Worm (Caenorhabditis elegans) whole organism, L4 larva: Measurements from ENCODE around the gene dgn-1.
A peak's percentile ranks its signal among the peaks of the same experiment; 100 is the strongest.

Source experiments
- F49E8.2 ChIP-seq: sonication (generic microtip); optimal IDR thresholded peaks from 2 replicates; lab custom pipeline; 2016; ENCODE audit warnings: missing compliant biosample characterization, mild to moderate bottlenecking, missing genetic modification characterization, borderline replicate concordance
- R02D3.7 ChIP-seq: fragments of 150-350 bp; sonication (generic microtip); optimal IDR thresholded peaks from 3 replicates; lab custom pipeline; 2014; ENCODE audit warnings: missing biosample characterization, missing genetic modification characterization
- T20F7.1 ChIP-seq: fragments of 200-800 bp; sonication (Bioruptor generic); optimal IDR thresholded peaks from 2 replicates; lab custom pipeline; 2018; ENCODE audit warnings: mild to moderate bottlenecking, missing genetic modification characterization, missing compliant biosample characterization
- Y105C5A.15 ChIP-seq: fragments of 200-800 bp; sonication (Bioruptor generic); IDR thresholded peaks from 2 replicates; pipeline ENCODE4 v1.3.6; 2022; ENCODE audit warnings: missing genetic modification characterization, missing compliant biosample characterization
- Y48G9A.11 ChIP-seq: fragments of 200-800 bp; sonication (Bioruptor generic); IDR thresholded peaks from 2 replicates; pipeline ENCODE4 v1.3.6; 2022; ENCODE audit warnings: missing genetic modification reagents, missing genetic modification characterization, missing compliant biosample characterization
- ZK337.2 ChIP-seq: fragments of 200-800 bp; sonication (Bioruptor generic); IDR thresholded peaks from 2 replicates; pipeline ENCODE4 v1.3.6; 2022; ENCODE audit warnings: missing genetic modification reagents, missing genetic modification characterization, missing compliant biosample characterization
- aha-1 ChIP-seq: fragments of 150-350 bp; peaks from one replicate; lab custom pipeline; 2014; ENCODE audit warnings: missing biosample characterization, missing genetic modification characterization
- aly-2 ChIP-seq: sonication (generic microtip); optimal IDR thresholded peaks from 2 replicates; lab custom pipeline; 2018; ENCODE audit warnings: missing biosample characterization, missing genetic modification characterization
- attf-4 ChIP-seq: sonication (generic microtip); optimal IDR thresholded peaks from 3 replicates; lab custom pipeline; 2017; ENCODE audit warnings: missing biosample characterization, missing genetic modification characterization
- ceh-20 ChIP-seq: fragments of 200-800 bp; sonication (Bioruptor generic); IDR thresholded peaks from 2 replicates; pipeline ENCODE4 v1.3.6; 2022; ENCODE audit warnings: missing genetic modification reagents, missing genetic modification characterization, missing compliant biosample characterization
- ceh-28 ChIP-seq: fragments of 150-350 bp; optimal IDR thresholded peaks from 2 replicates; lab custom pipeline; 2014; ENCODE audit warnings: missing biosample characterization, missing genetic modification reagents, missing genetic modification characterization
- ceh-44 ChIP-seq: fragments of 200-800 bp; sonication (Bioruptor generic); IDR thresholded peaks from 2 replicates; pipeline ENCODE4 v1.3.6; 2022; ENCODE audit warnings: missing genetic modification reagents, missing genetic modification characterization, missing compliant biosample characterization
- ceh-62 ChIP-seq: sonication (generic microtip); optimal IDR thresholded peaks from 2 replicates; lab custom pipeline; 2017; ENCODE audit warnings: missing biosample characterization, missing genetic modification characterization
- cey-2 ChIP-seq: sonication (generic microtip); optimal IDR thresholded peaks from 3 replicates; lab custom pipeline; 2017; ENCODE audit warnings: missing genetic modification characterization, mild to moderate bottlenecking, missing compliant biosample characterization, antibody characterized with exemption, borderline replicate concordance; ENCODE audit not compliant: insufficient read depth
- ctbp-1 ChIP-seq: fragments of 200-800 bp; sonication (Bioruptor generic); IDR thresholded peaks from 2 replicates; pipeline ENCODE4 v1.3.6; 2022; ENCODE audit warnings: missing genetic modification reagents, missing genetic modification characterization, missing compliant biosample characterization
- daf-16 ChIP-seq, 3 experiments: sonication (generic microtip); optimal IDR thresholded peaks; 2 replicates each; lab custom pipeline; 2016 to 2017; ENCODE audit warnings: missing genetic modification characterization in 3 of 3, missing genetic modification reagents in 3 of 3, mild to moderate bottlenecking in 2 of 3, missing compliant biosample characterization in 2 of 3, missing biosample characterization in 1 of 3, moderate library complexity in 1 of 3
- daf-8 ChIP-seq: fragments of 200-800 bp; sonication (Bioruptor generic); IDR thresholded peaks from 2 replicates; pipeline ENCODE4 v1.3.6; 2022; ENCODE audit warnings: missing genetic modification characterization, missing compliant biosample characterization
- dmd-6 ChIP-seq: fragments of 200-800 bp; sonication (Bioruptor generic); IDR thresholded peaks from 2 replicates; pipeline ENCODE4 v1.3.6; 2022; ENCODE audit warnings: missing genetic modification reagents, missing genetic modification characterization, missing compliant biosample characterization
- dpl-1 ChIP-seq: fragments of 150-350 bp; optimal IDR thresholded peaks from 2 replicates; lab custom pipeline; 2014; ENCODE audit warnings: missing biosample characterization, missing genetic modification reagents, missing genetic modification characterization
- duxl-1 ChIP-seq: sonication (generic microtip); optimal IDR thresholded peaks from 2 replicates; lab custom pipeline; 2016; ENCODE audit warnings: mild to moderate bottlenecking, missing genetic modification characterization, moderate library complexity, missing compliant biosample characterization; ENCODE audit not compliant: poor library complexity
- egl-27 ChIP-seq: sonication (generic microtip); optimal IDR thresholded peaks from 3 replicates; lab custom pipeline; 2017; ENCODE audit warnings: missing biosample characterization, missing genetic modification reagents, missing genetic modification characterization
- fkh-10 ChIP-seq: fragments of 150-350 bp; optimal IDR thresholded peaks from 2 replicates; lab custom pipeline; 2014; ENCODE audit warnings: missing biosample characterization, missing genetic modification reagents, missing genetic modification characterization
- fos-1 ChIP-seq: fragments of 150-350 bp; optimal IDR thresholded peaks from 2 replicates; lab custom pipeline; 2014; ENCODE audit warnings: missing biosample characterization, missing genetic modification characterization
- hlh-11 ChIP-seq: fragments of 200-800 bp; sonication (Bioruptor generic); optimal IDR thresholded peaks from 2 replicates; lab custom pipeline; 2018; ENCODE audit warnings: mild to moderate bottlenecking, missing genetic modification characterization, missing compliant biosample characterization
- jun-1 ChIP-seq: fragments of 150-350 bp; optimal IDR thresholded peaks from 2 replicates; lab custom pipeline; 2014; ENCODE audit warnings: missing biosample characterization, missing genetic modification reagents, missing genetic modification characterization
- lin-13 ChIP-seq: fragments of 150-350 bp; optimal IDR thresholded peaks from 2 replicates; lab custom pipeline; 2014; ENCODE audit warnings: missing biosample characterization, missing genetic modification reagents, missing genetic modification characterization
- lin-39 ChIP-seq: fragments of 150-350 bp; optimal IDR thresholded peaks from 2 replicates; lab custom pipeline; 2014; ENCODE audit warnings: missing biosample characterization, missing genetic modification reagents, missing genetic modification characterization
- lir-3 ChIP-seq: sonication (generic microtip); optimal IDR thresholded peaks from 2 replicates; lab custom pipeline; 2016; ENCODE audit warnings: mild to moderate bottlenecking, missing genetic modification characterization, missing compliant biosample characterization
- lsy-2 ChIP-seq, 2 experiments: fragments of 150-350 bp in 1 of 2; sonication (generic microtip) in 1 of 2; optimal IDR thresholded peaks; 2 replicates each; lab custom pipeline; 2014 to 2017; ENCODE audit warnings: missing biosample characterization in 2 of 2, missing genetic modification characterization in 2 of 2
- madf-5 ChIP-seq, 2 experiments: fragments of 200-800 bp; sonication (Bioruptor generic); IDR thresholded peaks; 2 replicates each; pipeline ENCODE4 v1.3.6; 2022; ENCODE audit warnings: missing compliant biosample characterization in 2 of 2, missing genetic modification characterization in 2 of 2
- madf-9 ChIP-seq: fragments of 200-800 bp; sonication (Bioruptor generic); conservative IDR thresholded peaks from 2 replicates; pipeline ENCODE4 v1.3.6; 2022; ENCODE audit warnings: missing genetic modification reagents, missing genetic modification characterization, missing compliant biosample characterization
- mdl-1 ChIP-seq, 2 experiments: fragments of 150-350 bp in 1 of 2; sonication (generic microtip) in 1 of 2; optimal IDR thresholded peaks; 2 replicates each; lab custom pipeline; 2014 to 2017; ENCODE audit warnings: missing biosample characterization in 2 of 2, missing genetic modification characterization in 2 of 2
- mdt-29 ChIP-seq: fragments of 200-800 bp; sonication (Bioruptor generic); IDR thresholded peaks from 2 replicates; pipeline ENCODE4 v1.3.6; 2022; ENCODE audit warnings: missing genetic modification reagents, missing genetic modification characterization, missing compliant biosample characterization
- mxl-2 ChIP-seq: fragments of 200-800 bp; sonication (Bioruptor generic); conservative IDR thresholded peaks from 2 replicates; pipeline ENCODE4 v1.3.6; 2022; ENCODE audit warnings: missing genetic modification reagents, missing genetic modification characterization, missing compliant biosample characterization
- nhr-102 ChIP-seq: sonication (generic microtip); optimal IDR thresholded peaks from 2 replicates; lab custom pipeline; 2016; ENCODE audit warnings: mild to moderate bottlenecking, missing genetic modification characterization, moderate library complexity, missing compliant biosample characterization
- nhr-28 ChIP-seq: fragments of 150-350 bp; optimal IDR thresholded peaks from 2 replicates; lab custom pipeline; 2014; ENCODE audit warnings: missing biosample characterization, missing genetic modification characterization
- nhr-48 ChIP-seq: sonication (generic microtip); optimal IDR thresholded peaks from 2 replicates; lab custom pipeline; 2016; ENCODE audit warnings: mild to moderate bottlenecking, missing genetic modification characterization, missing compliant biosample characterization
- nhr-6 ChIP-seq: fragments of 150-350 bp; optimal IDR thresholded peaks from 2 replicates; lab custom pipeline; 2014; ENCODE audit warnings: missing biosample characterization, missing genetic modification characterization
- nhr-77 ChIP-seq: fragments of 150-350 bp; optimal IDR thresholded peaks from 2 replicates; lab custom pipeline; 2014; ENCODE audit warnings: missing biosample characterization, missing genetic modification characterization
- pqm-1 ChIP-seq: sonication (generic microtip); optimal IDR thresholded peaks from 2 replicates; lab custom pipeline; 2017; ENCODE audit warnings: missing biosample characterization, missing genetic modification characterization
- saeg-2 ChIP-seq: fragments of 200-800 bp; sonication (Bioruptor generic); IDR thresholded peaks from 2 replicates; pipeline ENCODE4 v1.3.6; 2022; ENCODE audit warnings: missing genetic modification reagents, missing genetic modification characterization, missing compliant biosample characterization
- set-16 ChIP-seq: fragments of 200-800 bp; sonication (Bioruptor generic); IDR thresholded peaks from 2 replicates; pipeline ENCODE4 v1.3.6; 2022; ENCODE audit warnings: missing genetic modification reagents, missing genetic modification characterization, missing compliant biosample characterization
- snpc-4 ChIP-seq: fragments of 150-350 bp; optimal IDR thresholded peaks from 2 replicates; lab custom pipeline; 2014; ENCODE audit warnings: missing biosample characterization, missing genetic modification characterization
- tag-97 ChIP-seq: fragments of 200-800 bp; sonication (Bioruptor generic); IDR thresholded peaks from 2 replicates; pipeline ENCODE4 v1.3.6; 2022; ENCODE audit warnings: missing genetic modification characterization, missing compliant biosample characterization
- tra-1 ChIP-seq: fragments of 200-800 bp; sonication (Bioruptor generic); IDR thresholded peaks from 2 replicates; pipeline ENCODE4 v1.3.6; 2022; ENCODE audit warnings: missing genetic modification reagents, missing genetic modification characterization, missing compliant biosample characterization
- unc-130 ChIP-seq: sonication (generic microtip); optimal IDR thresholded peaks from 2 replicates; lab custom pipeline; 2016; ENCODE audit warnings: missing genetic modification reagents, missing genetic modification characterization, missing compliant biosample characterization
- zag-1 ChIP-seq: fragments of 150-350 bp; optimal IDR thresholded peaks from 2 replicates; lab custom pipeline; 2014; ENCODE audit warnings: missing biosample characterization, missing genetic modification characterization
- zip-2 ChIP-seq: fragments of 150-350 bp; optimal IDR thresholded peaks from 2 replicates; lab custom pipeline; 2014; ENCODE audit warnings: missing biosample characterization, missing genetic modification characterization

dgn-1 gene

ce11 chrX:10903416-10903815 is 25.4 kb downstream of the dgn-1 start (continued):
- TF ChIP-seq unc-130 (GFP tag; lab: Kevin White, UChicago) (no peak), aha-1 (tag; lab: Kevin White, UChicago) (no peak), madf-5 (GFP tag; IDR thresholded peaks at IDR 0.05; lab: Robert Waterston, UW) (no peak), lir-3 (tag; lab: Kevin White, UChicago) (no peak), daf-16 (GFP tag; optimal IDR thresholded peaks at IDR 0.05; lab: Kevin White, UChicago) (no peak), daf-16 (tag; optimal IDR thresholded peaks at IDR 0.05; lab: Kevin White, UChicago) (no peak), lin-13 (GFP tag; lab: Kevin White, UChicago) (no peak), tag-97 (GFP tag; lab: Robert Waterston, UW) (no peak), zip-2 (tag; lab: Kevin White, UChicago) (no peak), cey-2 (tag; lab: Kevin White, UChicago) (no peak), tra-1 (GFP tag; lab: Robert Waterston, UW) (no peak), madf-9 (GFP tag; lab: Robert Waterston, UW) (no peak), R02D3.7 (tag; lab: Kevin White, UChicago) (no peak), zag-1 (tag; lab: Kevin White, UChicago) (no peak), nhr-28 (no peak), set-16 (no peak), dpl-1 (GFP tag; lab: Kevin White, UChicago) (no peak), attf-4 (no peak), mxl-2 (GFP tag; lab: Robert Waterston, UW) (no peak), ZK337.2 (GFP tag; lab: Robert Waterston, UW) (no peak), aly-2 (no peak), fkh-10 (GFP tag; lab: Kevin White, UChicago) (no peak), Y105C5A.15 (no peak), ctbp-1 (GFP tag; lab: Robert Waterston, UW) (no peak), T20F7.1 (GFP tag; lab: Kevin White, UChicago) (no peak), duxl-1 (tag; lab: Kevin White, UChicago) (no peak), nhr-48 (tag; lab: Kevin White, UChicago) (peak; percentile 53), jun-1 (tag; lab: Kevin White, UChicago) (no peak), hlh-11 (peak; percentile 45), mdt-29 (GFP tag; lab: Robert Waterston, UW) (no peak), dmd-6 (peak; percentile 32; the same call in 1 of the 2 replicates), nhr-6 (no peak), egl-27 (tag; lab: Kevin White, UChicago) (no peak), ceh-28 (no peak), ceh-44 (GFP tag; lab: Robert Waterston, UW) (no peak), lin-39 (no peak), ceh-62 (tag; lab: Kevin White, UChicago) (no peak), Y48G9A.11 (GFP tag; lab: Robert Waterston, UW) (no peak), F49E8.2 (tag; lab: Kevin White, UChicago) (no peak), mdl-1 (tag; optimal IDR thresholded peaks at IDR 0.05; lab: Kevin White, UChicago) (peak in 1 of 2 experiments; percentile 77)

ce11 chrX:10902723-10903322 is 26.0 kb downstream of the dgn-1 start, which contains the start of gene acbp-3:
Gene acbp-3 (plus strand): TSS chrX:10903272.
- TF ChIP-seq daf-16 (GFP tag; optimal IDR thresholded peaks at IDR 0.05; lab: Kevin White, UChicago) (no peak), daf-16 (tag; optimal IDR thresholded peaks at IDR 0.05; lab: Kevin White, UChicago) (no peak), duxl-1 (tag; lab: Kevin White, UChicago) (no peak), pqm-1 (tag; lab: Kevin White, UChicago) (no peak), nhr-77 (tag; lab: Kevin White, UChicago) (no peak), daf-8 (GFP tag; lab: Robert Waterston, UW) (no peak), lsy-2 (tag; optimal IDR thresholded peaks at IDR 0.05; lab: Kevin White, UChicago) (no peak), madf-5 (GFP tag; IDR thresholded peaks at IDR 0.05; lab: Robert Waterston, UW) (no peak), saeg-2 (no peak), nhr-28 (no peak), ZK337.2 (GFP tag; lab: Robert Waterston, UW) (no peak), snpc-4 (tag; lab: Kevin White, UChicago) (no peak), dmd-6 (no peak), ceh-20 (GFP tag; lab: Robert Waterston, UW) (no peak), lir-3 (tag; lab: Kevin White, UChicago) (no peak), fkh-10 (GFP tag; lab: Kevin White, UChicago) (no peak), egl-27 (tag; lab: Kevin White, UChicago) (no peak), mxl-2 (GFP tag; lab: Robert Waterston, UW) (no peak), fos-1 (no peak), ceh-28 (no peak), nhr-102 (tag; lab: Kevin White, UChicago) (no peak)
